Fruit fly (Drosophila melanogaster): Measurements from ENCODE around the gene CG9166.

- no peak for TF ChIP-seq Abd-B (GFP tag; optimal IDR thresholded peaks at IDR 0.05)
- TF ChIP-seq HLH106 (tag; optimal IDR thresholded peaks at IDR 0.05): no peak
- TF ChIP-seq Dif (GFP tag; optimal IDR thresholded peaks at IDR 0.05; ENCODE audit: partially characterized antibody): no peak
- no peak for TF ChIP-seq sage (GFP tag; optimal IDR thresholded peaks at IDR 0.05)
- no peak for TF ChIP-seq CrebA (GFP tag; optimal IDR thresholded peaks at IDR 0.05; ENCODE audit: borderline replicate concordance)
- TF ChIP-seq jim (GFP tag; optimal IDR thresholded peaks at IDR 0.05): no peak
- no peak for TF ChIP-seq usp (GFP tag; optimal IDR thresholded peaks at IDR 0.05)
- TF ChIP-seq woc (GFP tag; optimal IDR thresholded peaks at IDR 0.05): no peak
- TF ChIP-seq brk (GFP tag; optimal IDR thresholded peaks at IDR 0.05): no peak
- no peak for TF ChIP-seq Hr83 (GFP tag; optimal IDR thresholded peaks at IDR 0.05; ENCODE audit: poor library complexity, severe bottlenecking)
Measured at dm6 chr3L:1330420-1330819, 20.5 kb upstream of the CG9166 start.
